Fruit fly (Drosophila melanogaster) whole organism, embryonic: ENCODE measurements around the gene CG14013.

ENCODE experiments used
- Aef1 ChIP-seq: fragments of 200-800 bp; sonication (Bioruptor generic); IDR thresholded peaks from 3 replicates; pipeline ENCODE4 v1.3.6; 2022; ENCODE audit warnings: missing biosample characterization, missing genetic modification characterization
- Asciz ChIP-seq: fragments of 200-800 bp; sonication (Bioruptor generic); optimal IDR thresholded peaks from 2 replicates; lab custom pipeline; 2017; ENCODE audit warnings: missing biosample characterization, mild to moderate bottlenecking, missing genetic modification characterization, missing genetic modification reagents
- BtbVII ChIP-seq: fragments of 200-800 bp; sonication (Bioruptor generic); optimal IDR thresholded peaks from 3 replicates; lab custom pipeline; 2017; ENCODE audit warnings: missing biosample characterization, mild to moderate bottlenecking, missing genetic modification characterization
- Bteb2 ChIP-seq: fragments of 200-800 bp; sonication (Bioruptor generic); optimal IDR thresholded peaks from 2 replicates; lab custom pipeline; 2016; ENCODE audit warnings: missing biosample characterization, missing genetic modification characterization
- CG11247 ChIP-seq: fragments of 200-800 bp; sonication (Bioruptor generic); IDR thresholded peaks from 2 replicates; pipeline ENCODE4 v1.3.6; 2022; ENCODE audit warnings: missing biosample characterization, missing genetic modification characterization
- CG11504 ChIP-seq: fragments of 200-800 bp; sonication (Bioruptor generic); optimal IDR thresholded peaks from 3 replicates; lab custom pipeline; 2019; ENCODE audit warnings: missing biosample characterization, mild to moderate bottlenecking, missing genetic modification characterization, moderate library complexity
- CG12391 ChIP-seq: fragments of 200-800 bp; sonication (Bioruptor generic); optimal IDR thresholded peaks from 3 replicates; lab custom pipeline; 2018; ENCODE audit warnings: missing biosample characterization, mild to moderate bottlenecking, missing genetic modification characterization, moderate library complexity
- CG16815 ChIP-seq: fragments of 200-800 bp; sonication (Bioruptor generic); optimal IDR thresholded peaks from 3 replicates; lab custom pipeline; 2017; ENCODE audit warnings: missing biosample characterization, mild to moderate bottlenecking, missing genetic modification characterization
- CG1792 ChIP-seq: fragments of 200-800 bp; sonication (Bioruptor generic); optimal IDR thresholded peaks from 2 replicates; lab custom pipeline; 2016; ENCODE audit warnings: missing biosample characterization, missing genetic modification characterization
- CG18764 ChIP-seq: fragments of 200-800 bp; sonication (Bioruptor generic); optimal IDR thresholded peaks from 3 replicates; lab custom pipeline; 2016; ENCODE audit warnings: missing biosample characterization, missing genetic modification characterization
- CG3407 ChIP-seq: fragments of 200-800 bp; sonication (Bioruptor generic); optimal IDR thresholded peaks from 2 replicates; lab custom pipeline; 2018; ENCODE audit warnings: missing biosample characterization, mild to moderate bottlenecking, missing genetic modification characterization
- CG4360 ChIP-seq: fragments of 200-800 bp; sonication (Bioruptor generic); IDR thresholded peaks from 2 replicates; pipeline ENCODE4 v1.3.6; 2022; ENCODE audit warnings: missing biosample characterization, missing genetic modification characterization
- CG6272 ChIP-seq: fragments of 200-800 bp; sonication (Bioruptor generic); IDR thresholded peaks from 2 replicates; pipeline ENCODE4 v1.3.6; 2022; ENCODE audit warnings: missing biosample characterization, missing genetic modification characterization
- CG6854 ChIP-seq: fragments of 200-800 bp; sonication (Bioruptor generic); optimal IDR thresholded peaks from 3 replicates; lab custom pipeline; 2017; ENCODE audit warnings: missing biosample characterization, mild to moderate bottlenecking, missing genetic modification characterization
- CG7786 ChIP-seq: fragments of 200-800 bp; sonication (Bioruptor generic); optimal IDR thresholded peaks from 2 replicates; lab custom pipeline; 2016; ENCODE audit warnings: missing biosample characterization, missing genetic modification characterization
- CG8359 ChIP-seq: fragments of 200-800 bp; sonication (Bioruptor generic); optimal IDR thresholded peaks from 2 replicates; lab custom pipeline; 2017; ENCODE audit warnings: missing biosample characterization, mild to moderate bottlenecking, missing genetic modification characterization, borderline replicate concordance
- CG8388 ChIP-seq: fragments of 200-800 bp; sonication (Bioruptor generic); optimal IDR thresholded peaks from 2 replicates; lab custom pipeline; 2019; ENCODE audit warnings: missing biosample characterization, mild to moderate bottlenecking, missing genetic modification characterization, moderate library complexity
- CG9876 ChIP-seq: fragments of 200-800 bp; sonication (Bioruptor generic); optimal IDR thresholded peaks from 2 replicates; lab custom pipeline; 2016; ENCODE audit warnings: missing biosample characterization, missing genetic modification characterization
- D19A ChIP-seq: fragments of 200-800 bp; optimal IDR thresholded peaks from 3 replicates; lab custom pipeline; 2019; ENCODE audit warnings: missing biosample characterization, mild to moderate bottlenecking, missing genetic modification characterization, moderate library complexity
- Fer1 ChIP-seq: fragments of 200-800 bp; sonication (Bioruptor generic); optimal IDR thresholded peaks from 2 replicates; lab custom pipeline; 2017; ENCODE audit warnings: missing biosample characterization, mild to moderate bottlenecking, missing genetic modification characterization
- Fer3 ChIP-seq: fragments of 200-800 bp; sonication (Bioruptor generic); optimal IDR thresholded peaks from 2 replicates; lab custom pipeline; 2018; ENCODE audit warnings: missing biosample characterization, mild to moderate bottlenecking, missing genetic modification characterization, moderate library complexity
- HHEX ChIP-seq: fragments of 200-800 bp; sonication (Bioruptor generic); optimal IDR thresholded peaks from 3 replicates; lab custom pipeline; 2017; ENCODE audit warnings: missing biosample characterization, mild to moderate bottlenecking, missing genetic modification characterization, missing genetic modification reagents
- HLH3B ChIP-seq: fragments of 200-800 bp; sonication (Bioruptor generic); IDR thresholded peaks from 2 replicates; pipeline ENCODE4 v1.3.6; 2022; ENCODE audit warnings: missing biosample characterization, missing genetic modification characterization
- HmgZ ChIP-seq: fragments of 200-800 bp; sonication (Bioruptor generic); optimal IDR thresholded peaks from 2 replicates; lab custom pipeline; 2018; ENCODE audit warnings: missing biosample characterization, mild to moderate bottlenecking, missing genetic modification characterization
- Hr3 ChIP-seq: fragments of 200-800 bp; sonication (Bioruptor generic); optimal IDR thresholded peaks from 3 replicates; lab custom pipeline; 2016; ENCODE audit warnings: missing biosample characterization, missing genetic modification characterization
- MTF-1 ChIP-seq: fragments of 200-800 bp; sonication (Bioruptor generic); optimal IDR thresholded peaks from 2 replicates; lab custom pipeline; 2018; ENCODE audit warnings: missing biosample characterization, mild to moderate bottlenecking, missing genetic modification characterization, borderline replicate concordance
- NC2β ChIP-seq: fragments of 200-800 bp; sonication (Bioruptor generic); optimal IDR thresholded peaks from 2 replicates; lab custom pipeline; 2016; ENCODE audit warnings: missing biosample characterization, missing genetic modification characterization
- Neu2 ChIP-seq: fragments of 200-800 bp; sonication (Bioruptor generic); optimal IDR thresholded peaks from 3 replicates; lab custom pipeline; 2016; ENCODE audit warnings: missing biosample characterization, missing genetic modification characterization, borderline replicate concordance
- Nf-YB ChIP-seq: fragments of 200-800 bp; sonication (Bioruptor generic); optimal IDR thresholded peaks from 3 replicates; lab custom pipeline; 2019; ENCODE audit warnings: missing biosample characterization, mild to moderate bottlenecking, missing genetic modification characterization, moderate library complexity
- PHDP ChIP-seq: fragments of 200-800 bp; sonication (Bioruptor generic); optimal IDR thresholded peaks from 3 replicates; lab custom pipeline; 2018; ENCODE audit warnings: missing biosample characterization, mild to moderate bottlenecking, missing genetic modification characterization, moderate library complexity
- Poxn ChIP-seq: fragments of 200-800 bp; sonication (Bioruptor generic); IDR thresholded peaks from 2 replicates; pipeline ENCODE4 v1.3.6; 2022; ENCODE audit warnings: missing biosample characterization, missing genetic modification characterization
- Ravus ChIP-seq: fragments of 200-800 bp; sonication (Bioruptor generic); IDR thresholded peaks from 2 replicates; pipeline ENCODE4 v1.3.6; 2022; ENCODE audit warnings: missing biosample characterization, missing genetic modification characterization
- Sox100B ChIP-seq: fragments of 200-800 bp; sonication (Bioruptor generic); optimal IDR thresholded peaks from 3 replicates; lab custom pipeline; 2018; ENCODE audit warnings: missing biosample characterization, mild to moderate bottlenecking, missing genetic modification characterization
- aop ChIP-seq: fragments of 200-800 bp; sonication (Bioruptor generic); IDR thresholded peaks from 2 replicates; pipeline ENCODE4 v1.3.6; 2022; ENCODE audit warnings: missing biosample characterization, missing genetic modification characterization
- bbx ChIP-seq: fragments of 200-800 bp; sonication (Bioruptor generic); IDR thresholded peaks from 2 replicates; pipeline ENCODE4 v1.3.6; 2022; ENCODE audit warnings: missing biosample characterization, missing genetic modification characterization; ENCODE audit not compliant: partially characterized antibody
- dmrt99B ChIP-seq: fragments of 200-800 bp; sonication (Bioruptor generic); optimal IDR thresholded peaks from 2 replicates; lab custom pipeline; 2018; ENCODE audit warnings: missing biosample characterization, mild to moderate bottlenecking, missing genetic modification characterization, moderate library complexity
- dpn ChIP-seq, 2 experiments: fragments of 200-800 bp; sonication (Bioruptor generic); optimal IDR thresholded peaks; 3 replicates each; lab custom pipeline; 2016; ENCODE audit warnings: missing biosample characterization in 2 of 2, missing genetic modification characterization in 2 of 2
- emc ChIP-seq: fragments of 200-800 bp; sonication (Bioruptor generic); optimal IDR thresholded peaks from 2 replicates; lab custom pipeline; 2016; ENCODE audit warnings: missing biosample characterization, missing genetic modification characterization
- en ChIP-seq: fragments of 200-800 bp; sonication (Bioruptor generic); optimal IDR thresholded peaks from 2 replicates; lab custom pipeline; 2016; ENCODE audit warnings: missing biosample characterization, missing genetic modification characterization
- gro ChIP-seq: fragments of 200-800 bp; sonication (Bioruptor generic); optimal IDR thresholded peaks from 2 replicates; lab custom pipeline; 2016; ENCODE audit warnings: missing biosample characterization, missing genetic modification characterization
- jigr1 ChIP-seq: fragments of 200-800 bp; sonication (Bioruptor generic); IDR thresholded peaks from 3 replicates; pipeline ENCODE4 v1.3.6; 2022; ENCODE audit warnings: missing biosample characterization, missing genetic modification characterization
- mirr ChIP-seq: fragments of 200-800 bp; sonication (Bioruptor generic); optimal IDR thresholded peaks from 3 replicates; lab custom pipeline; 2018; ENCODE audit warnings: missing biosample characterization, mild to moderate bottlenecking, missing genetic modification characterization
- ranshi ChIP-seq: fragments of 200-800 bp; sonication (Bioruptor generic); IDR thresholded peaks from 2 replicates; pipeline ENCODE4 v1.3.6; 2022; ENCODE audit warnings: missing biosample characterization, missing genetic modification characterization
- slou ChIP-seq: fragments of 200-800 bp; sonication (Bioruptor generic); optimal IDR thresholded peaks from 3 replicates; lab custom pipeline; 2016; ENCODE audit warnings: missing biosample characterization, missing genetic modification characterization
- tin ChIP-seq: fragments of 200-800 bp; sonication (Bioruptor generic); optimal IDR thresholded peaks from 3 replicates; lab custom pipeline; 2016; ENCODE audit warnings: missing biosample characterization, missing genetic modification characterization
- tna ChIP-seq: fragments of 200-800 bp; sonication (Bioruptor generic); IDR thresholded peaks from 2 replicates; pipeline ENCODE4 v1.3.6; 2022; ENCODE audit warnings: missing biosample characterization, missing genetic modification characterization; ENCODE audit not compliant: partially characterized antibody
- zen2 ChIP-seq: fragments of 200-800 bp; sonication (Bioruptor generic); IDR thresholded peaks from 3 replicates; pipeline ENCODE4 v1.3.6; 2022; ENCODE audit warnings: missing biosample characterization, missing genetic modification characterization; ENCODE audit not compliant: partially characterized antibody
- zf30C ChIP-seq: fragments of 200-800 bp; sonication (Bioruptor generic); optimal IDR thresholded peaks from 3 replicates; lab custom pipeline; 2018; ENCODE audit warnings: missing biosample characterization, mild to moderate bottlenecking, missing genetic modification characterization

Gene CG14013

dm6 chr2L:5546518-5547287, 6.9 kb downstream of the CG14013 start, which contains the start of gene Oscillin (continued):
- TF ChIP-seq BtbVII (GFP tag; lab: Kevin White, UChicago) (peak; percentile 76), CG8359 (GFP tag; lab: Kevin White, UChicago) (peak; percentile 44), zen2 (peak; percentile 89), Neu2 (GFP tag; lab: Kevin White, UChicago) (no peak), Ravus (GFP tag; lab: Robert Waterston, UW) (no peak; the same call in 1 of the 2 replicates), CG16815 (GFP tag; lab: Kevin White, UChicago) (peak; percentile 18), tin (peak; percentile 62), tna (GFP tag; lab: Robert Waterston, UW) (peak; percentile 78), gro (GFP tag; lab: Kevin White, UChicago) (peak; percentile 14), CG12391 (tag; lab: Kevin White, UChicago) (peak; percentile 48), Nf-YB (GFP tag; lab: Kevin White, UChicago) (peak; percentile 76), Fer1 (GFP tag; lab: Kevin White, UChicago) (peak; percentile 87), jigr1 (GFP tag; lab: Robert Waterston, UW) (0 out of 3 replicates have a peak, but pooled peaks have one; percentile 26), Sox100B (peak; percentile 88), CG11247 (GFP tag; lab: Robert Waterston, UW) (peak; percentile 76), Asciz (GFP tag; lab: Kevin White, UChicago) (peak; percentile 86), CG6854 (GFP tag; lab: Kevin White, UChicago) (peak; percentile 58), CG8388 (peak; percentile 89), CG7786 (no peak), emc (GFP tag; lab: Kevin White, UChicago) (no peak), Fer3 (peak; percentile 82), Aef1 (GFP tag; lab: Robert Waterston, UW) (peak; percentile 57), Poxn (GFP tag; lab: Robert Waterston, UW) (peak; percentile 28; the same call in 1 of the 2 replicates), CG1792 (GFP tag; lab: Kevin White, UChicago) (peak; percentile 40), NC2β (GFP tag; lab: Kevin White, UChicago) (no peak), CG3407 (GFP tag; lab: Kevin White, UChicago) (peak; percentile 38), CG11504 (tag; lab: Kevin White, UChicago) (peak; percentile 88), CG6272 (peak; percentile 55; the same call in 1 of the 2 replicates), HLH3B (GFP tag; lab: Robert Waterston, UW) (peak; percentile 78), ranshi (GFP tag; lab: Robert Waterston, UW) (peak; percentile 83), CG4360 (0 out of 2 replicates have a peak, but pooled peaks have one; percentile 4), CG18764 (GFP tag; lab: Kevin White, UChicago) (peak; percentile 67), CG9876 (GFP tag; lab: Kevin White, UChicago) (no peak), mirr (no peak), aop (GFP tag; lab: Robert Waterston, UW) (no peak), dmrt99B (tag; lab: Kevin White, UChicago) (peak; percentile 89), HHEX (GFP tag; lab: Kevin White, UChicago) (peak; percentile 86), en (no peak), slou (GFP tag; lab: Kevin White, UChicago) (peak; percentile 62), Hr3 (GFP tag; lab: Kevin White, UChicago) (no peak), D19A (tag; lab: Kevin White, UChicago) (peak; percentile 96), zf30C (GFP tag; lab: Kevin White, UChicago) (no peak), HmgZ (peak; percentile 70), MTF-1 (GFP tag; lab: Kevin White, UChicago) (peak; percentile 34), Bteb2 (peak; percentile 79), dpn (GFP tag; optimal IDR thresholded peaks at IDR 0.05; lab: Kevin White, UChicago) (peak; percentile 61 to 65), PHDP (no peak), bbx (peak; percentile 93)
